Worm (Caenorhabditis elegans) whole organism, L4/young adult: ENCODE results near the gene sup-18.

Experiments
- W03F9.2 ChIP-seq: fragments of 150-350 bp; optimal IDR thresholded peaks from 2 replicates; lab custom pipeline; 2014; ENCODE audit warnings: missing biosample characterization, missing genetic modification characterization
- dao-5 ChIP-seq: sonication (generic microtip); optimal IDR thresholded peaks from 2 replicates; lab custom pipeline; 2016; ENCODE audit warnings: missing genotype, missing genetic modification characterization, moderate library complexity, missing compliant biosample characterization

sup-18 gene

DNA sequence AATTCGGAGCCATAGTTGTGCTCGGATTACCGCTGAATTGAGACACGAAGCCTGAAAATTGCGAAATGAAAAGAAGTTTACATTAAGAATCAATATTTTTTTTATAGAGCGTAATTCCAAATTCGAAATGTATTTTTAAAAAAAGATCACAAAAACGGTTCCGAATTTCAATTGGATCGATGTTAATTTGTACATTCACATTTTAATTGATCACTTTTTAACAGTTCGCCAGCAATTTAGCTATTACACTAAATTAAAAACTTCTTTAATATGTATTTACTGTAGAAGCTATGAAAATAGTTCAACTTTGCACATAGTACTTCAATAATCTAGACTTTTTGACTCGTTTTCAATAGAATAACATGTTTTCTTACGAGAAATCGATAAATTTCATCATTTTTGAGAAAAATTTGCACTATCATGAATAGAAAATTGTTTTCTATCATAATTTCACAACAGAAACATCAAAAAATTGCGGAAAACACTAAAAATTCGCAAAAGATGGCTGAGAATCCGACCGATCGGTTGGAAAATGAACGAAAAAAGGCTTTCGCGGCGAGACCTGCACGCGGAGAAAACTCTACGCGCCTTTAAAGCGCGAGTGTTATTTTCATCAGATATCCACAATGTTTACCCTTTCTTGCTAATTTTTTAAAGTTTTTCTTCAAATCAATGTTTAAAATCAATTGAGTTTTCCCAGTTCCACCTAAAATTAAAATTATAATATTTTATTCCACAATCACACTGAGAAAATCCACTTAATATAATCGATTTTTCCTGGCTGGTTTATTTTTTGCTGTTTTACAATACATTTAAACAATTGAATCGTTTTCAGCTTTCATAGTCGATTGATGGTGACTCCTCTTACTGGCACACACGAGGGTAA is 49.9 kb downstream of the sup-18 start, which contains the start of the genes egl-45 and kcmf-1:
Gene egl-45 (minus strand): TSS at position 51 of the 886 bp plus-strand sequence.
Gene kcmf-1 (plus strand): TSS at position 836 of the 886 bp plus-strand sequence.
- TF ChIP-seq dao-5 (tag; lab: Kevin White, UChicago) (no peak), W03F9.2 (tag; lab: Kevin White, UChicago) (peak; percentile 50)
